Worm (Caenorhabditis elegans) whole organism, midembryonic: ENCODE results near the gene wdr-20.

Source experiments
- T22C8.4 ChIP-seq: fragments of 200-800 bp; sonication (Bioruptor generic); IDR thresholded peaks from 2 replicates; pipeline ENCODE4 v1.3.6; 2022; ENCODE audit warnings: missing genetic modification characterization, missing compliant biosample characterization
- cog-1 ChIP-seq: sonication (generic microtip); optimal IDR thresholded peaks from 2 replicates; lab custom pipeline; 2016; ENCODE audit warnings: missing genetic modification characterization, missing compliant biosample characterization
- flt-1 ChIP-seq: fragments of 200-800 bp; sonication (Bioruptor generic); IDR thresholded peaks from 2 replicates; pipeline ENCODE4 v1.3.6; 2022; ENCODE audit warnings: missing genetic modification characterization, missing compliant biosample characterization
- klf-2 ChIP-seq: fragments of 200-800 bp; sonication (Bioruptor generic); conservative IDR thresholded peaks from 2 replicates; pipeline ENCODE4 v1.3.6; 2022; ENCODE audit warnings: missing genetic modification reagents, missing genetic modification characterization, missing compliant biosample characterization
- med-1 ChIP-seq: sonication (generic microtip); optimal IDR thresholded peaks from 2 replicates; lab custom pipeline; 2017; ENCODE audit warnings: missing genetic modification characterization, mild to moderate bottlenecking, missing compliant biosample characterization, antibody characterized with exemption, missing genetic modification reagents; ENCODE audit not compliant: insufficient read depth
- ref-1 ChIP-seq: fragments of 200-800 bp; sonication (Bioruptor generic); conservative IDR thresholded peaks from 2 replicates; pipeline ENCODE4 v1.3.6; 2022; ENCODE audit warnings: missing genetic modification reagents, missing genetic modification characterization, missing compliant biosample characterization
- tab-1 ChIP-seq: fragments of 200-800 bp; sonication (Bioruptor generic); IDR thresholded peaks from 2 replicates; pipeline ENCODE4 v1.3.6; 2022; ENCODE audit warnings: missing genetic modification characterization, missing compliant biosample characterization
- ztf-29 ChIP-seq: fragments of 200-800 bp; sonication (Bioruptor generic); IDR thresholded peaks from 2 replicates; pipeline ENCODE4 v1.3.6; 2022; ENCODE audit warnings: missing genetic modification reagents, missing genetic modification characterization, missing compliant biosample characterization

DNA sequence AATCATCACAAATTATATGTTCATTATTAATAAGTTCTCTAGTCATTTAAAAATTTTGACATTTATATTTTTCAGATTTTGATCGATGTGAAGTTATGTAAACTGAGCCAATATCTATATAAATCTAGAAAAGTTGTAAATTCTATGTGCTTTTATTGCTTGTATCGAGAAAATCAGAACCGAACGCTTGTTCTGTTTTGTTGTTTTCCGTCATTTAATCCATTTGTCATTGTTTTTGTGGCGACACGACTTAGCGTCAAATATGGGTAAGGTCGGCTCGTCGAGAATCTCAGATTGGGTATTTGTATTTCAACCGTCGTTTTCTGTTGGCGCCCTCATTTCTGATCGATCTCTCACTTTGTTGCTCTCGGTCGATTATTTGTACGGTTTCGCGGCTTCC lies 19.6 kb downstream of the wdr-20 start, which contains the start of gene cht-5:
- TF ChIP-seq ztf-29 (no peak), klf-2 (GFP tag; lab: Robert Waterston, UW) (no peak), cog-1 (tag; lab: Kevin White, UChicago) (no peak), ref-1 (GFP tag; lab: Robert Waterston, UW) (no peak), flt-1 (GFP tag; lab: Robert Waterston, UW) (no peak), T22C8.4 (GFP tag; lab: Robert Waterston, UW) (no peak), tab-1 (no peak), med-1 (GFP tag; lab: Kevin White, UChicago) (no peak)
